Worm (Caenorhabditis elegans) whole organism, young adult: ENCODE measurements around the gene oac-1.

Source experiments
- Y53G8AR.9 ChIP-seq: fragments of 200-800 bp; sonication (Bioruptor generic); conservative IDR thresholded peaks from 2 replicates; pipeline ENCODE4 v1.3.6; 2022; ENCODE audit warnings: missing genetic modification reagents, missing genetic modification characterization, missing compliant biosample characterization
- Y67H2A.10 ChIP-seq: fragments of 200-800 bp; sonication (Bioruptor generic); conservative IDR thresholded peaks from 2 replicates; pipeline ENCODE4 v1.3.6; 2022; ENCODE audit warnings: missing genetic modification reagents, missing genetic modification characterization, missing compliant biosample characterization
- efl-1 ChIP-seq: fragments of 150-350 bp; optimal IDR thresholded peaks from 2 replicates; lab custom pipeline; 2014; ENCODE audit warnings: missing biosample characterization, missing genetic modification reagents, missing genetic modification characterization
- hrde-1 ChIP-seq: sonication (generic microtip); optimal IDR thresholded peaks from 2 replicates; lab custom pipeline; 2016; ENCODE audit warnings: missing genetic modification characterization, mild to moderate bottlenecking, missing compliant biosample characterization, moderate library complexity, missing genotype, missing genetic modification reagents, borderline replicate concordance
- hsf-1 ChIP-seq: fragments of 200-800 bp; sonication (Bioruptor generic); IDR thresholded peaks from 2 replicates; pipeline ENCODE4 v1.3.6; 2022; ENCODE audit warnings: missing genetic modification reagents, missing genetic modification characterization, missing compliant biosample characterization
- nfyb-1 ChIP-seq: fragments of 200-800 bp; sonication (Bioruptor generic); IDR thresholded peaks from 2 replicates; pipeline ENCODE4 v1.3.6; 2022; ENCODE audit warnings: missing genetic modification reagents, missing genetic modification characterization, missing compliant biosample characterization
- rec-8 ChIP-seq, 2 experiments: sonication (generic microtip); optimal IDR thresholded peaks; 2 replicates each; lab custom pipeline; 2016; ENCODE audit warnings: mild to moderate bottlenecking in 2 of 2, missing genetic modification characterization in 2 of 2, missing genetic modification reagents in 2 of 2, missing genotype in 2 of 2, missing biosample characterization in 1 of 2, missing compliant biosample characterization in 1 of 2, moderate library complexity in 1 of 2
- snpc-3.4 ChIP-seq: sonication (generic microtip); optimal IDR thresholded peaks from 2 replicates; lab custom pipeline; 2017; ENCODE audit warnings: missing genetic modification characterization, mild to moderate bottlenecking, missing compliant biosample characterization, antibody characterized with exemption, moderate library complexity, missing genotype, missing genetic modification reagents
- snpc-4 ChIP-seq, 5 experiments: fragments of 150-350 bp in 1 of 5; sonication (generic microtip) in 4 of 5; optimal IDR thresholded peaks; 2 replicates each; lab custom pipeline; 2014 to 2018; ENCODE audit warnings: missing genetic modification characterization in 5 of 5, missing biosample characterization in 3 of 5, antibody characterized with exemption in 2 of 5, mild to moderate bottlenecking in 2 of 5, missing compliant biosample characterization in 2 of 5, missing genotype in 2 of 5, moderate library complexity in 2 of 5, missing genetic modification reagents in 1 of 5
- tbx-9 ChIP-seq: sonication (generic microtip); optimal IDR thresholded peaks from 2 replicates; lab custom pipeline; 2016; ENCODE audit warnings: borderline replicate concordance, missing genetic modification characterization, inconsistent platforms, missing compliant biosample characterization
- unc-62 ChIP-seq: fragments of 150-350 bp; optimal IDR thresholded peaks from 2 replicates; lab custom pipeline; 2014; ENCODE audit warnings: missing biosample characterization, missing genetic modification reagents, missing genetic modification characterization

- TF ChIP-seq efl-1 (GFP tag; lab: Kevin White, UChicago) (no peak), snpc-3.4 (tag; lab: Kevin White, UChicago) (no peak), Y53G8AR.9 (GFP tag; lab: Robert Waterston, UW) (no peak), Y67H2A.10 (GFP tag; lab: Robert Waterston, UW) (no peak), snpc-4 (GFP tag; optimal IDR thresholded peaks at IDR 0.05; lab: Kevin White, UChicago) (no peak), snpc-4 (tag; optimal IDR thresholded peaks at IDR 0.05; lab: Kevin White, UChicago) (no peak), hrde-1 (tag; lab: Kevin White, UChicago) (no peak), nfyb-1 (no peak), rec-8 (tag; optimal IDR thresholded peaks at IDR 0.05; lab: Kevin White, UChicago) (no peak), hsf-1 (no peak), tbx-9 (tag; lab: Kevin White, UChicago) (no peak), unc-62 (GFP tag; lab: Kevin White, UChicago) (no peak)
Measured at ce11 chrV:19510352-19510751, 45.4 kb downstream of the oac-1 start.
